Worm (Caenorhabditis elegans) whole organism, L4 larva: ENCODE measurements around the gene Y50D7A.1.

Source experiments
- D1046.2 ChIP-seq: fragments of 200-800 bp; sonication (Bioruptor generic); IDR thresholded peaks from 2 replicates; pipeline ENCODE4 v1.3.6; 2022; ENCODE audit warnings: missing genetic modification characterization, missing compliant biosample characterization
- F10B5.3 ChIP-seq: sonication (generic microtip); optimal IDR thresholded peaks from 2 replicates; lab custom pipeline; 2016; ENCODE audit warnings: mild to moderate bottlenecking, missing genetic modification characterization, missing compliant biosample characterization
- F44E2.7 ChIP-seq: fragments of 200-800 bp; sonication (Bioruptor generic); IDR thresholded peaks from 2 replicates; pipeline ENCODE4 v2.1.2; 2022; ENCODE audit warnings: missing genetic modification characterization, missing compliant biosample characterization
- Y105C5A.15 ChIP-seq: fragments of 200-800 bp; sonication (Bioruptor generic); IDR thresholded peaks from 2 replicates; pipeline ENCODE4 v1.3.6; 2022; ENCODE audit warnings: missing genetic modification characterization, missing compliant biosample characterization
- Y5F2A.4 ChIP-seq: fragments of 200-800 bp; sonication (Bioruptor generic); optimal IDR thresholded peaks from 2 replicates; lab custom pipeline; 2018; ENCODE audit warnings: mild to moderate bottlenecking, missing genetic modification characterization, missing compliant biosample characterization
- ZK337.2 ChIP-seq: fragments of 200-800 bp; sonication (Bioruptor generic); IDR thresholded peaks from 2 replicates; pipeline ENCODE4 v1.3.6; 2022; ENCODE audit warnings: missing genetic modification reagents, missing genetic modification characterization, missing compliant biosample characterization
- ZK546.5 ChIP-seq, 2 experiments: sonication (generic microtip); optimal IDR thresholded peaks; 2 replicates each; lab custom pipeline; 2017; ENCODE audit warnings: missing biosample characterization in 2 of 2, missing genetic modification characterization in 2 of 2
- aha-1 ChIP-seq: fragments of 150-350 bp; peaks from one replicate; lab custom pipeline; 2014; ENCODE audit warnings: missing biosample characterization, missing genetic modification characterization
- ama-1 ChIP-seq: fragments of 150-350 bp; optimal IDR thresholded peaks from 2 replicates; lab custom pipeline; 2014; ENCODE audit warnings: inconsistent platforms, mixed read lengths
- ceh-44 ChIP-seq: fragments of 200-800 bp; sonication (Bioruptor generic); IDR thresholded peaks from 2 replicates; pipeline ENCODE4 v1.3.6; 2022; ENCODE audit warnings: missing genetic modification reagents, missing genetic modification characterization, missing compliant biosample characterization
- ces-1 ChIP-seq: fragments of 150-350 bp; sonication (generic microtip); optimal IDR thresholded peaks from 4 replicates; lab custom pipeline; 2014; ENCODE audit warnings: missing biosample characterization, missing genetic modification reagents, missing genetic modification characterization
- cey-2 ChIP-seq: sonication (generic microtip); optimal IDR thresholded peaks from 3 replicates; lab custom pipeline; 2017; ENCODE audit warnings: missing genetic modification characterization, mild to moderate bottlenecking, missing compliant biosample characterization, antibody characterized with exemption, borderline replicate concordance; ENCODE audit not compliant: insufficient read depth
- daf-16 ChIP-seq, 3 experiments: sonication (generic microtip); optimal IDR thresholded peaks; 2 replicates each; lab custom pipeline; 2016 to 2017; ENCODE audit warnings: missing genetic modification characterization in 3 of 3, missing genetic modification reagents in 3 of 3, mild to moderate bottlenecking in 2 of 3, missing compliant biosample characterization in 2 of 3, missing biosample characterization in 1 of 3, moderate library complexity in 1 of 3
- daf-8 ChIP-seq: fragments of 200-800 bp; sonication (Bioruptor generic); IDR thresholded peaks from 2 replicates; pipeline ENCODE4 v1.3.6; 2022; ENCODE audit warnings: missing genetic modification characterization, missing compliant biosample characterization
- dmd-6 ChIP-seq: fragments of 200-800 bp; sonication (Bioruptor generic); IDR thresholded peaks from 2 replicates; pipeline ENCODE4 v1.3.6; 2022; ENCODE audit warnings: missing genetic modification reagents, missing genetic modification characterization, missing compliant biosample characterization
- dmd-8 ChIP-seq: fragments of 200-800 bp; sonication (Bioruptor generic); IDR thresholded peaks from 2 replicates; pipeline ENCODE4 v1.3.6; 2022; ENCODE audit warnings: missing genetic modification characterization, missing compliant biosample characterization
- egl-27 ChIP-seq: sonication (generic microtip); optimal IDR thresholded peaks from 3 replicates; lab custom pipeline; 2017; ENCODE audit warnings: missing biosample characterization, missing genetic modification reagents, missing genetic modification characterization
- egl-43 ChIP-seq: fragments of 200-800 bp; sonication (Bioruptor generic); IDR thresholded peaks from 2 replicates; pipeline ENCODE4 v1.3.6; 2022; ENCODE audit warnings: missing genetic modification reagents, missing genetic modification characterization, missing compliant biosample characterization
- hlh-30 ChIP-seq: sonication (generic microtip); optimal IDR thresholded peaks from 2 replicates; lab custom pipeline; 2017; ENCODE audit warnings: antibody characterized with exemption, mild to moderate bottlenecking, missing genetic modification characterization, missing compliant biosample characterization; ENCODE audit not compliant: insufficient read depth
- hmg-1.1 ChIP-seq: fragments of 200-800 bp; sonication (Bioruptor generic); IDR thresholded peaks from 2 replicates; pipeline ENCODE4 v1.3.6; 2022; ENCODE audit warnings: missing genetic modification reagents, missing genetic modification characterization, missing compliant biosample characterization
- jun-1 ChIP-seq: fragments of 150-350 bp; optimal IDR thresholded peaks from 2 replicates; lab custom pipeline; 2014; ENCODE audit warnings: missing biosample characterization, missing genetic modification reagents, missing genetic modification characterization
- lim-7 ChIP-seq: fragments of 200-800 bp; sonication (Bioruptor generic); IDR thresholded peaks from 2 replicates; pipeline ENCODE4 v1.3.6; 2022; ENCODE audit warnings: missing genetic modification characterization, missing compliant biosample characterization
- lsy-2 ChIP-seq, 2 experiments: fragments of 150-350 bp in 1 of 2; sonication (generic microtip) in 1 of 2; optimal IDR thresholded peaks; 2 replicates each; lab custom pipeline; 2014 to 2017; ENCODE audit warnings: missing biosample characterization in 2 of 2, missing genetic modification characterization in 2 of 2
- mdl-1 ChIP-seq, 2 experiments: fragments of 150-350 bp in 1 of 2; sonication (generic microtip) in 1 of 2; optimal IDR thresholded peaks; 2 replicates each; lab custom pipeline; 2014 to 2017; ENCODE audit warnings: missing biosample characterization in 2 of 2, missing genetic modification characterization in 2 of 2
- mdt-29 ChIP-seq: fragments of 200-800 bp; sonication (Bioruptor generic); IDR thresholded peaks from 2 replicates; pipeline ENCODE4 v1.3.6; 2022; ENCODE audit warnings: missing genetic modification reagents, missing genetic modification characterization, missing compliant biosample characterization
- mep-1 ChIP-seq: fragments of 150-350 bp; sonication (generic microtip); optimal IDR thresholded peaks from 3 replicates; lab custom pipeline; 2014; ENCODE audit warnings: missing biosample characterization, missing genetic modification characterization
- mxl-2 ChIP-seq: fragments of 200-800 bp; sonication (Bioruptor generic); conservative IDR thresholded peaks from 2 replicates; pipeline ENCODE4 v1.3.6; 2022; ENCODE audit warnings: missing genetic modification reagents, missing genetic modification characterization, missing compliant biosample characterization
- nhr-10 ChIP-seq: fragments of 150-350 bp; optimal IDR thresholded peaks from 2 replicates; lab custom pipeline; 2014; ENCODE audit warnings: missing biosample characterization, missing genetic modification characterization
- nhr-25 ChIP-seq: sonication (generic microtip); optimal IDR thresholded peaks from 2 replicates; lab custom pipeline; 2017; ENCODE audit warnings: missing genetic modification characterization, mild to moderate bottlenecking, missing compliant biosample characterization, antibody characterized with exemption, moderate library complexity, borderline replicate concordance; ENCODE audit not compliant: insufficient read depth
- nhr-42 ChIP-seq: fragments of 200-800 bp; sonication (Bioruptor generic); IDR thresholded peaks from 2 replicates; pipeline ENCODE4 v1.3.6; 2022; ENCODE audit warnings: missing genetic modification characterization, missing compliant biosample characterization
- nhr-6 ChIP-seq: fragments of 150-350 bp; optimal IDR thresholded peaks from 2 replicates; lab custom pipeline; 2014; ENCODE audit warnings: missing biosample characterization, missing genetic modification characterization
- set-16 ChIP-seq: fragments of 200-800 bp; sonication (Bioruptor generic); IDR thresholded peaks from 2 replicates; pipeline ENCODE4 v1.3.6; 2022; ENCODE audit warnings: missing genetic modification reagents, missing genetic modification characterization, missing compliant biosample characterization
- snpc-4 ChIP-seq: fragments of 150-350 bp; optimal IDR thresholded peaks from 2 replicates; lab custom pipeline; 2014; ENCODE audit warnings: missing biosample characterization, missing genetic modification characterization
- spr-1 ChIP-seq: sonication (generic microtip); optimal IDR thresholded peaks from 2 replicates; lab custom pipeline; 2016; ENCODE audit warnings: mild to moderate bottlenecking, missing genetic modification characterization, missing compliant biosample characterization
- zag-1 ChIP-seq: fragments of 150-350 bp; optimal IDR thresholded peaks from 2 replicates; lab custom pipeline; 2014; ENCODE audit warnings: missing biosample characterization, missing genetic modification characterization
- zip-11 ChIP-seq: fragments of 200-800 bp; sonication (Bioruptor generic); IDR thresholded peaks from 2 replicates; pipeline ENCODE4 v1.3.6; 2022; ENCODE audit warnings: missing genetic modification characterization, missing compliant biosample characterization
- ztf-11 ChIP-seq: fragments of 150-350 bp; optimal IDR thresholded peaks from 2 replicates; lab custom pipeline; 2014; ENCODE audit warnings: missing biosample characterization, missing genetic modification characterization
- ztf-7 ChIP-seq: fragments of 150-350 bp; optimal IDR thresholded peaks from 2 replicates; lab custom pipeline; 2014; ENCODE audit warnings: missing biosample characterization, missing genetic modification characterization

Y50D7A.1 gene

DNA sequence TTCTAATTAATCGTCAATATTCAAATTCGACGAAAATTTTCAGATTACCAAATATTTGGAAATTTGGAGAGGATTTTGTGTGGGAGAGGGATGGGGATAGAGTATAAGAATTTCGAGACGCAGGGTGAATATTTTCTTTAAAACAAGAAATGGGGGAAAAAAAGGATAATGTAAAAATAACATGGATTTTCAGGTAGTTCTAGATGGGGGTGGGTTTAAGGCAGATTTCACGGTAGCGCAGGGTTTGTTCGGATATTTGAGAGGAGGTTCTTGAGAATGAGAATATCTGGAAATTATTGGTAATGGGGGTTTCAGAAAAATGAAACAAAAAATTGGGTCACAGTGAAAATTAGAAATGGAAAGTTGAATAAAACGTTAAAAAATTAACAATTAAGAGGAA is 51.9 kb downstream of the Y50D7A.1 start (continued):
- TF ChIP-seq ztf-11 (tag; lab: Kevin White, UChicago) (no peak), Y105C5A.15 (GFP tag; lab: Robert Waterston, UW) (no peak), ceh-44 (no peak), D1046.2 (GFP tag; lab: Robert Waterston, UW) (no peak), F10B5.3 (tag; lab: Kevin White, UChicago) (no peak), set-16 (GFP tag; lab: Robert Waterston, UW) (no peak), egl-27 (no peak), hlh-30 (tag; lab: Kevin White, UChicago) (no peak), ztf-7 (tag; lab: Kevin White, UChicago) (no peak), daf-8 (GFP tag; lab: Robert Waterston, UW) (no peak), zip-11 (GFP tag; lab: Robert Waterston, UW) (0 out of 2 replicates have a peak, but pooled peaks have one; percentile 61), mdt-29 (no peak), lsy-2 (tag; optimal IDR thresholded peaks at IDR 0.05; lab: Kevin White, UChicago) (peak in 1 of 2 experiments; percentile 31), jun-1 (tag; lab: Kevin White, UChicago) (no peak), F44E2.7 (GFP tag; lab: Robert Waterston, UW) (no peak), mdl-1 (tag; optimal IDR thresholded peaks at IDR 0.05; lab: Kevin White, UChicago) (no peak), egl-43 (GFP tag; lab: Robert Waterston, UW) (no peak), nhr-10 (tag; lab: Kevin White, UChicago) (no peak), cey-2 (tag; lab: Kevin White, UChicago) (no peak)

DNA sequence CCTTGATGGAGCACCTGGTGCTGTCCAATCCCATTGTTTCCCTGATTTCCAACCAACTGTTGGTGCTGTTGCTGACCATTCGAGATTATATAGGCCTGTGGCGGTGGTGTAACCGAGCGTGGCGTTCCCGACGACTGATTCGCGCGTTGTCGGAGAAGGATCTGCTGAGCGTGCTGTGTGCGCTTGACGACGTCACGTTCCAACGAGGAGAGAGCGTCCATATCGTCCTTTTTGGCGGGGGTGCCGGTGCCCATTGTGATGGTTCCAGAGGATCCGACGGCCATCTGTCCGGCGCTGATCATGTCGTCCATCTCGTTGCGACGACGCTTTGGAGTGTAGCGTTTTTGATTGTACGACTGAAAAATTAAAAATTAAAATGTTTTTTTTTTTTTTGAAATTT is 53.1 kb downstream of the Y50D7A.1 start:
- 0 out of 2 replicates have a peak, but pooled peaks have one; percentile 47 for TF ChIP-seq nhr-42 (GFP tag; lab: Robert Waterston, UW)
- no peak for TF ChIP-seq hmg-1.1 (GFP tag; lab: Robert Waterston, UW)
- TF ChIP-seq nhr-25 (tag; lab: Kevin White, UChicago), result no peak
- no peak for TF ChIP-seq ces-1 (GFP tag; lab: Kevin White, UChicago)
- no peak for TF ChIP-seq mep-1
- TF ChIP-seq ZK546.5 (tag; optimal IDR thresholded peaks at IDR 0.05; lab: Kevin White, UChicago), result no peak
- peak; percentile 79 for TF ChIP-seq set-16 (GFP tag; lab: Robert Waterston, UW)
- no peak for TF ChIP-seq aha-1 (tag; lab: Kevin White, UChicago)
- no peak for TF ChIP-seq ZK337.2 (GFP tag; lab: Robert Waterston, UW)
- TF ChIP-seq snpc-4 (tag; lab: Kevin White, UChicago), result no peak
- no peak for TF ChIP-seq nhr-6 (tag; lab: Kevin White, UChicago)
- no peak for TF ChIP-seq lsy-2 (tag; optimal IDR thresholded peaks at IDR 0.05; lab: Kevin White, UChicago)
- TF ChIP-seq D1046.2 (GFP tag; lab: Robert Waterston, UW), result no peak
- TF ChIP-seq egl-27, result no peak
- no peak for TF ChIP-seq zag-1 (tag; lab: Kevin White, UChicago)
- TF ChIP-seq ama-1 (lab: Kevin White, UChicago), result no peak
- TF ChIP-seq dmd-6 (GFP tag; lab: Robert Waterston, UW), result no peak
- TF ChIP-seq lim-7 (GFP tag; lab: Robert Waterston, UW), result 0 out of 2 replicates have a peak, but pooled peaks have one; percentile 12
- no peak for TF ChIP-seq Y5F2A.4 (GFP tag; lab: Kevin White, UChicago)
- no peak for TF ChIP-seq dmd-8 (GFP tag; lab: Robert Waterston, UW)
- peak; percentile 16 for TF ChIP-seq spr-1
- 0 out of 2 replicates have a peak, but pooled peaks have one; percentile 20 for TF ChIP-seq egl-43 (GFP tag; lab: Robert Waterston, UW)
- TF ChIP-seq daf-16 (GFP tag; optimal IDR thresholded peaks at IDR 0.05; lab: Kevin White, UChicago), result no peak
- no peak for TF ChIP-seq daf-16 (tag; optimal IDR thresholded peaks at IDR 0.05; lab: Kevin White, UChicago)
- TF ChIP-seq mxl-2 (GFP tag; lab: Robert Waterston, UW), result no peak
